Fruit fly (Drosophila melanogaster) whole organism, wandering third instar larva: Measurements from ENCODE around the gene raw.

Source experiments
- Dfd ChIP-seq: fragments of >200 bp; optimal IDR thresholded peaks from 2 replicates; lab custom pipeline; 2017; ENCODE audit warnings: missing biosample characterization, missing genetic modification characterization
- Hr83 ChIP-seq: fragments of 200-300 bp; sonication (Bioruptor generic); optimal IDR thresholded peaks from 2 replicates; lab custom pipeline; 2016; ENCODE audit warnings: missing biosample characterization, mild to moderate bottlenecking, missing genetic modification characterization, moderate library complexity; ENCODE audit not compliant: poor library complexity, severe bottlenecking
- Jra ChIP-seq: sonication (Bioruptor generic); optimal IDR thresholded peaks from 2 replicates; lab custom pipeline; 2016; ENCODE audit warnings: missing biosample characterization, missing genetic modification characterization
- Sp1 ChIP-seq: fragments of 200-800 bp; sonication (Bioruptor generic); optimal IDR thresholded peaks from 3 replicates; lab custom pipeline; 2019; ENCODE audit warnings: missing biosample characterization, mild to moderate bottlenecking, missing genetic modification characterization, moderate library complexity
- foxo ChIP-seq, 2 experiments: fragments of 200-800 bp; sonication (Bioruptor generic); optimal IDR thresholded peaks; 2 replicates in 1 of 2; 3 replicates in 1 of 2; lab custom pipeline; 2016 to 2017; ENCODE audit warnings: missing biosample characterization in 2 of 2, missing genetic modification characterization in 2 of 2

DNA sequence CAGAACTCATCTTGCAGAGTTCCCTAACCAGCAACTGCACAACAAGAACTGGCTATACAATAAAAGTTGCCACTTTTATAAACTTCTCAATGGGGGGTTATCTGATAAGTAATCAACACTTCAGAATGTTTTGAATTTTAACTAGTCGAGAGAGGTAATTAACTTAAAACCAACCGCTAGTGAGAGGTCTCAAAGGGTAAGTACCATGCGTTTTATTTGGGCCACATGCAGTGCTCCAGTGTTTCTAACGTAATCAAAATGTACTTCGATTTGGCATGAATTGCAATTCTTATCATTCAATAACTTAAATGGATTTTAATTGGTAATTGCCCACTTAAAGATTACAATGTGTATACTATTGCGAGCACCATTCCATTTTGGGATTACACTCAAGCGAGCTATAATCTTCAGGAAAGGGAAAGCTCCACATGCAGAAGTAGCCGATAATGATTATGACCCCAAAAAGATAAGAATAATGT, 28.2 kb upstream of the raw start, which contains the start of gene LManIII:
- TF ChIP-seq Sp1 (GFP tag; lab: Kevin White, UChicago) (no peak), foxo (GFP tag; optimal IDR thresholded peaks at IDR 0.05; lab: Kevin White, UChicago) (no peak), Dfd (GFP tag; lab: Kevin White, UChicago) (no peak), Hr83 (GFP tag; lab: Kevin White, UChicago) (no peak), Jra (no peak)
